Fruit fly (Drosophila melanogaster) whole organism: ENCODE results near the gene CG6125.

Experiments
- Dll ChIP-seq: fragments of >200 bp; optimal IDR thresholded peaks from 2 replicates; lab custom pipeline; 2017
- EcR ChIP-seq, 2 experiments: fragments of >200 bp; optimal IDR thresholded peaks; 2 replicates each; lab custom pipeline; 2017; ENCODE audit warnings: missing biosample characterization in 2 of 2, missing genetic modification characterization in 2 of 2, missing genetic modification reagents in 2 of 2
- pan ChIP-seq: fragments of >200 bp; optimal IDR thresholded peaks from 2 replicates; lab custom pipeline; 2017
- usp ChIP-seq: fragments of >200 bp; optimal IDR thresholded peaks from 2 replicates; lab custom pipeline; 2017; ENCODE audit warnings: missing biosample characterization, missing genetic modification characterization, mixed read lengths

DNA sequence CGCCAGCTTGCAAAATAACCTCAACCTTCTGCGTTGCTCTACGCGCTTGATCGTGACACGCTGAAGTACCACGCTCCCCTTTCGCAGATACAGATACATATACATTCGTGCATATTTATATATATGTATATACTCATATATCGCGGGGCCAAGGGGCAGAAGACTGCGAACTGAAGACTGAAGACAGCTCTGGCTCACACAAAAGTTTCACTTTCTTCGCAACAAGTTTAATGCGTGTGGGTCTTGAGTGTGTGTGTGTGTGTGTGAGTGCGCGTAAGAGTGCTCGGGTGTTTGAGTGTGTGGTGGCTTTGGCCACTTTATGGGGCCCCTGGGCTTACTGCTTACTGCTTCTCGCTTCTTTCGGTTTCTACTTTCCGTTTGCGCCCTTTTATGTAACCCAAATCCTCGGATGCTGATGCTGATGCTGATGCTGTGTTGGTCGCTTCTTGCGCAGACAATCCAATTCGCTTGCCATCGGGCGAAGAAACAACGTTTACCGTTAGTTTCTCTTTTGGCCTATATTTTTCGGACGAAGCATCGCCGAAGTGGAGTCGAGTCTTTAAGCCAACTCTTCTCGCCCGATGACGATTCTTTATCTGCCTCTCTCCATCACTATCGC, 20.4 kb upstream of the CG6125 start:
- TF ChIP-seq pan (lab: Kevin White, UChicago) (no peak), EcR (GFP tag; optimal IDR thresholded peaks at IDR 0.05; lab: Kevin White, UChicago) (no peak), usp (GFP tag; lab: Kevin White, UChicago) (no peak), Dll (lab: Kevin White, UChicago) (no peak)
